Worm (Caenorhabditis elegans): Measurements from ENCODE around the gene F56D6.13.

Gene F56D6.13

DNA sequence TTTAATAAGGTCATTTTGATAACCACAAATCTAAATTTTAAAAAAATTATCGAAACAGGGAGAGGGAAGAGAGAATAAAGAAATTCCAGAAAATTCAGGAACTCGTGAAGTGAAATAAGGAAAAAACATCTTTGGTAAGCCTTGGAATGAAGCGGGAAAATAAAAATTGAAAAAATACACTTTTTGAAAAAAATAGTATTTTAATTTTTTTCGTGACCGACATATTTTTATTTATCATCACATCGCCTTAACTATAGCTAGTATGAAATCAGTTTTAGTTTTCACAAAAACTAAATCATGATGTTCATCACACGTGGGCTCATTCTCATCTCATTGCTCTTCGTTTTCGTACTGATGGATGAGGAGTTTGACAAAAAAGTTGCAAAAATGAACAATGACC is at the start of gene F56D6.13:
F56D6.13 (plus strand) TSS at position 301 of the 400 bp plus-strand sequence.
- TF ChIP-seq snpc-1.2 (GFP tag; IDR thresholded peaks at IDR 0.05) (no peak), dmd-6 (GFP tag; IDR thresholded peaks at IDR 0.05) (no peak), ceh-20 (GFP tag; IDR thresholded peaks at IDR 0.05) (no peak), madf-9 (GFP tag; conservative IDR thresholded peaks at IDR 0.05) (no peak), daf-16 (GFP tag; optimal IDR thresholded peaks at IDR 0.05) (no peak), daf-16 (tag; optimal IDR thresholded peaks at IDR 0.05) (no peak), hif-1 (tag; optimal IDR thresholded peaks at IDR 0.05) (no peak), gei-8 (GFP tag; optimal IDR thresholded peaks at IDR 0.05) (no peak), lin-1 (GFP tag; IDR thresholded peaks at IDR 0.05) (no peak), dve-1 (tag; optimal IDR thresholded peaks at IDR 0.05; ENCODE audit: insufficient read depth) (no peak), nhr-48 (tag; optimal IDR thresholded peaks at IDR 0.05) (no peak), ceh-32 (tag; optimal IDR thresholded peaks at IDR 0.05; ENCODE audit: poor library complexity) (no peak), arid-1 (GFP tag; conservative IDR thresholded peaks at IDR 0.05) (no peak), hlh-11 (tag; optimal IDR thresholded peaks at IDR 0.05) (no peak), madf-5 (GFP tag; IDR thresholded peaks at IDR 0.05) (no peak), ceh-28 (tag; optimal IDR thresholded peaks at IDR 0.05) (no peak), D1046.2 (GFP tag; IDR thresholded peaks at IDR 0.05) (no peak), Y48G9A.11 (GFP tag; IDR thresholded peaks at IDR 0.05) (no peak)

DNA sequence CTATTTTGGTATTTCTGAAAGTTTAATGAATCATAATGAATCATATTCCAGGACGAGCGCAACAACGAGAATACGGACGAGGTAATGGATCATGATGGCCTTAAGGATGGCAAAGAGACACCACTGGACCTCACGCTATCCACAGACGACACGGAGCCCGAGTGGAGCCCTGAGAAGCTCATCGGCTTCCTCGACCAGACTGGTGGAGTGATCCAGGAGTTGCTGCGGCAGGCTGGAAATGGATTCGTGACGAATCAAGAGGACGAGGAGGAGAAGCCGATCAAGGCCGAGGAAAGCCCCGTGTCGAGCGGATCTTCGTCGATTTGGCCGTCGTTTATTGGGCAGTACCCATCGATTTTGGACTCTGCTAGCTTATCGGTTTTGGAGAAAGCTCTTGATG is 49.7 kb upstream of the F56D6.13 start:
- TF ChIP-seq set-16 (GFP tag; IDR thresholded peaks at IDR 0.05): peak; percentile 70; the same call in 1 of the 2 replicates
- TF ChIP-seq ceh-82 (tag; optimal IDR thresholded peaks at IDR 0.05): no peak
- TF ChIP-seq aly-2 (tag; optimal IDR thresholded peaks at IDR 0.05): no peak
- TF ChIP-seq ztf-7 (tag; optimal IDR thresholded peaks at IDR 0.05): no peak
- no peak for TF ChIP-seq F37D6.2 (tag; optimal IDR thresholded peaks at IDR 0.05)
- TF ChIP-seq skn-1 (tag; optimal IDR thresholded peaks at IDR 0.05): no peak
- no peak for TF ChIP-seq gei-8 (GFP tag; optimal IDR thresholded peaks at IDR 0.05)
- TF ChIP-seq lir-3 (tag; optimal IDR thresholded peaks at IDR 0.05): no peak

DNA sequence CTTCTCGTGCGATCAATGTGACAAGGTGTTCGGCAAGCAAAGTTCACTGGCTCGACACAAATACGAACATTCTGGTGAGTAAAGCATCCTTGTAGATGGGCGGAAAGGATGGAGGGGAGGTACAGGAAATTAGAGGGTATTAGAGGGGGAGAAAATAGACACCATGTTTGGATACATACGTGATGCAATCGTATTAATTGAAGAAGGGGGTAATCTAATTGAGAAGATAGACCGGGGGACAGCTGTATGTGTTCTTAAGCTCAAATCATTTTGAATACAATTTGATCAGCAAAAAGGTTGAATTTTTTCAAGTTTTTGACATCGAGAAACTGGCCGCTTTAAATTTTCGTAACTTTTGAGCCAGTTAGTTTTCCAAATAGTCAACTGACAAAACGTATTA is 48.8 kb upstream of the F56D6.13 start:
- no peak for TF ChIP-seq nhr-25 (tag; optimal IDR thresholded peaks at IDR 0.05; ENCODE audit: borderline replicate concordance, insufficient read depth)
- TF ChIP-seq R02D3.7 (tag; optimal IDR thresholded peaks at IDR 0.05): no peak
- no peak for TF ChIP-seq lin-1 (GFP tag; IDR thresholded peaks at IDR 0.05)
- no peak for TF ChIP-seq unc-62 (GFP tag; optimal IDR thresholded peaks at IDR 0.05 in 1 of 2)
- no peak for TF ChIP-seq unc-62 (tag; optimal IDR thresholded peaks at IDR 0.05)
- no peak for TF ChIP-seq nhr-10 (tag; optimal IDR thresholded peaks at IDR 0.05)
- no peak for TF ChIP-seq duxl-1 (tag; optimal IDR thresholded peaks at IDR 0.05; ENCODE audit: poor library complexity)
- no peak for TF ChIP-seq lin-39 (tag; optimal IDR thresholded peaks at IDR 0.05)
- no peak for TF ChIP-seq madf-9 (GFP tag; conservative IDR thresholded peaks at IDR 0.05)
- TF ChIP-seq nhr-102 (tag; optimal IDR thresholded peaks at IDR 0.05): no peak
- TF ChIP-seq T26A8.4 (GFP tag; IDR thresholded peaks at IDR 0.05): no peak
- TF ChIP-seq dve-1 (tag; optimal IDR thresholded peaks at IDR 0.05; ENCODE audit: insufficient read depth): no peak
- no peak for TF ChIP-seq daf-8 (GFP tag; IDR thresholded peaks at IDR 0.05)
- no peak for TF ChIP-seq skn-1 (tag; optimal IDR thresholded peaks at IDR 0.05)
- TF ChIP-seq vab-7 (GFP tag; IDR thresholded peaks at IDR 0.05): no peak

DNA sequence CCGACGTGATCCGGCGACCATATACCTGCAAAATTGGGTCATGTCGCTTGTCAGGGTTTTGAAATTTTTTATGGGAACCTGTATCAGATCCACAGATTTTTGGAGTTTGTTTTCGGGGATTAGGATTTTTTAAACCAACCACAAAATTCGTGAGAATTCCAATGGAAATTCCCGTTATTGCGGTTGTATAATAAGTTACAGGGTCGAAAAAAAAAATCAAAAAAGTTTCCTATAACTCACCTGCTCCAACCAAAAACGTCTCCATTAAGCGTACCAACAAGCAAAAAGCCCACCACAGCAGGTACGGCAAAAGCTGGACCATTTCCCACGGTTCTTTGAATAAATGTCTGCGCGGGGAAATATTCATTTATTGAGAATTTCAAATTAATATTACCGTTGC is 46.3 kb upstream of the F56D6.13 start:
- peak; percentile 90 for TF ChIP-seq aha-1 (tag)
- no peak for TF ChIP-seq egl-27 (tag; optimal IDR thresholded peaks at IDR 0.05)
